Worm (Caenorhabditis elegans): ENCODE measurements around the gene F54C8.1.

Gene F54C8.1

ce11 chrIII:9485373-9485772 is 45.9 kb downstream of the F54C8.1 start, which contains the start of gene bre-3:
TSS of gene bre-3 (minus strand) at chrIII:9485473.
- TF ChIP-seq mes-4 (tag; optimal IDR thresholded peaks at IDR 0.05) (no peak), dox-1 (GFP tag; IDR thresholded peaks at IDR 0.05) (no peak), rec-8 (tag; optimal IDR thresholded peaks at IDR 0.05) (no peak), unc-130 (GFP tag; optimal IDR thresholded peaks at IDR 0.05) (no peak), hlh-12 (tag; optimal IDR thresholded peaks at IDR 0.05) (no peak), hmg-20 (GFP tag; IDR thresholded peaks at IDR 0.05) (no peak), aptf-2 (GFP tag; conservative IDR thresholded peaks at IDR 0.05) (no peak), Y56A3A.18 (GFP tag; IDR thresholded peaks at IDR 0.05) (no peak), aptf-3 (GFP tag; IDR thresholded peaks at IDR 0.05) (no peak), F22D6.2 (tag; optimal IDR thresholded peaks at IDR 0.05) (no peak), ceh-40 (GFP tag; IDR thresholded peaks at IDR 0.05) (no peak), ceh-100 (GFP tag; IDR thresholded peaks at IDR 0.05) (no peak)

DNA sequence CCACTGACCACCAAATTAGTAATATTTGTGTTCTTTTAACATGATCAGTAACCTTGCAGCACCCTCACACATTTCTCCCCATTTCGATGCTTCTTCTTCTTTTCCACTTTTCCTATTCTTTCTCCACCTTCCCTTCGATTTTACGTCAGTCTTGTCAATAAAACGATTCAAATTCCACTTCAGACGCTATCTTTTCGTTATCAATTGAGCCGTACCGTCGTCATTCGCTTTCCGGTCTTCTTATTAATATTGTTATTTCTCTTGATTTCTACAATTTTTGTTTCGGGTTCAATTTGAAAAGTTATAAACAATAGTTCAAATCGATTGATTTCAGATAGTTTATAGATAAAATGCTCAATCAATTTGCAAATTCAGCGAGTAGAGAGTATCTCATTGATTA is 48.0 kb downstream of the F54C8.1 start:
- TF ChIP-seq F39B2.1 (GFP tag; IDR thresholded peaks at IDR 0.05), result no peak
- TF ChIP-seq ztf-3 (GFP tag; optimal IDR thresholded peaks at IDR 0.05), result no peak
- peak; percentile 55 for TF ChIP-seq nhr-80 (tag; optimal IDR thresholded peaks at IDR 0.05)
- TF ChIP-seq atf-7 (tag; optimal IDR thresholded peaks at IDR 0.05), result no peak

DNA sequence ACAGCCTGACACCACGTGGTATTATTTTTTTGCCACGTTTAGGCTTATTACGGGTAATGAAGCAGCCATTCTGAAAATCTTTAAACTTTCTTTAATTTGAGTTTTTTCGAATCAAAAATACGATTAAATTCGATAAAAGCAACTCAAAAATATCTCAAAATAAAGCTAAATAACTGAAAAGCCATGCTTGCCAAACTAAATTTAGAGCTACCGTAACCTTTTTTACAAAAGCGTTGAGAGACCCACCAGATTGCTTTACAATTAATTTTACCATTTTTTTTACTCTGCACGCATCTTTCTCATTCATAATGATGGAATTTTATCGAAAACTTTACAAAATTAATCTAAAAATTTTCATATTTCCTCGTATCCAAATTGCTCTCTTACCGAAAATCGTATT is 48.5 kb downstream of the F54C8.1 start:
- TF ChIP-seq K12H6.12 (tag; optimal IDR thresholded peaks at IDR 0.05), result no peak
- TF ChIP-seq tlf-1 (GFP tag; optimal IDR thresholded peaks at IDR 0.05), result no peak
- TF ChIP-seq madf-10 (tag; optimal IDR thresholded peaks at IDR 0.05), result no peak
- TF ChIP-seq egl-18 (GFP tag; IDR thresholded peaks at IDR 0.05), result no peak
- peak; percentile 73 for TF ChIP-seq madf-8 (GFP tag; conservative IDR thresholded peaks at IDR 0.05)
- no peak for TF ChIP-seq F49E8.2 (tag; optimal IDR thresholded peaks at IDR 0.05; ENCODE audit: insufficient read depth)
- TF ChIP-seq hsf-1 (GFP tag; IDR thresholded peaks at IDR 0.05), result no peak
- TF ChIP-seq rcor-1 (GFP tag; IDR thresholded peaks at IDR 0.05), result no peak
- TF ChIP-seq let-526 (GFP tag; IDR thresholded peaks at IDR 0.05), result no peak
- no peak for TF ChIP-seq nhr-27 (tag; optimal IDR thresholded peaks at IDR 0.05)
- TF ChIP-seq hmg-1.2 (GFP tag; IDR thresholded peaks at IDR 0.05), result no peak
- TF ChIP-seq F22D6.2 (tag; optimal IDR thresholded peaks at IDR 0.05), result no peak
- TF ChIP-seq lin-54 (GFP tag; optimal IDR thresholded peaks at IDR 0.05), result no peak
- TF ChIP-seq lsl-1 (GFP tag; optimal IDR thresholded peaks at IDR 0.05), result peak; percentile 70
- no peak for TF ChIP-seq madf-6 (GFP tag; IDR thresholded peaks at IDR 0.05)

ce11 chrIII:9488431-9488830 is 48.9 kb downstream of the F54C8.1 start, which contains the start of gene nlp-36:
TSS of gene nlp-36 (plus strand) at chrIII:9488731.
- TF ChIP-seq aptf-2 (GFP tag; conservative IDR thresholded peaks at IDR 0.05) (no peak), snpc-4 (GFP tag; optimal IDR thresholded peaks at IDR 0.05) (no peak), snpc-4 (tag; optimal IDR thresholded peaks at IDR 0.05) (no peak), ekl-4 (GFP tag; IDR thresholded peaks at IDR 0.05) (no peak), pha-4 (tag; optimal IDR thresholded peaks at IDR 0.05) (no peak), attf-3 (GFP tag; conservative IDR thresholded peaks at IDR 0.05) (no peak), him-1 (tag; optimal IDR thresholded peaks at IDR 0.05) (peak; percentile 9)
